Worm (Caenorhabditis elegans): Measurements from ENCODE around the gene C05G5.5.

The C05G5.5 gene

ce11 chrX:14761021-14761420 is at the start of gene C05G5.5:
Gene C05G5.5, minus strand, starts transcription at chrX:14761121.
- TF ChIP-seq ztf-4 (tag; optimal IDR thresholded peaks at IDR 0.05) (no peak), nhr-12 (tag; optimal IDR thresholded peaks at IDR 0.05) (no peak), egl-27 (tag; optimal IDR thresholded peaks at IDR 0.05) (no peak), jun-1 (tag; optimal IDR thresholded peaks at IDR 0.05) (no peak), nhr-77 (tag; optimal IDR thresholded peaks at IDR 0.05) (no peak), aly-2 (tag; optimal IDR thresholded peaks at IDR 0.05) (no peak), eor-1 (tag; optimal IDR thresholded peaks at IDR 0.05) (no peak), daf-12 (tag; optimal IDR thresholded peaks at IDR 0.05) (no peak), unc-62 (GFP tag; optimal IDR thresholded peaks at IDR 0.05) (no peak), zag-1 (tag; optimal IDR thresholded peaks at IDR 0.05) (no peak), nhr-28 (tag; optimal IDR thresholded peaks at IDR 0.05) (no peak), mdl-1 (tag; optimal IDR thresholded peaks at IDR 0.05) (no peak), tbx-2 (tag; optimal IDR thresholded peaks at IDR 0.05) (no peak), nhr-11 (tag; optimal IDR thresholded peaks at IDR 0.05) (no peak)

- TF ChIP-seq pha-4 (tag; optimal IDR thresholded peaks at IDR 0.05) (peak; percentile 54), elt-2 (tag; optimal IDR thresholded peaks at IDR 0.05) (peak; percentile 71), snpc-4 (tag; optimal IDR thresholded peaks at IDR 0.05) (peak; percentile 22), elt-3 (tag; optimal IDR thresholded peaks at IDR 0.05) (no peak), nhr-23 (tag; optimal IDR thresholded peaks at IDR 0.05) (peak; percentile 62), zag-1 (tag; optimal IDR thresholded peaks at IDR 0.05) (no peak), ceh-28 (tag; optimal IDR thresholded peaks at IDR 0.05) (peak; percentile 87), nhr-25 (tag; optimal IDR thresholded peaks at IDR 0.05) (peak; percentile 55), nfya-1 (tag; optimal IDR thresholded peaks at IDR 0.05; ENCODE audit: insufficient read depth) (peak; percentile 74), hmg-11 (tag; optimal IDR thresholded peaks at IDR 0.05) (peak; percentile 78), jun-1 (tag; optimal IDR thresholded peaks at IDR 0.05) (peak; percentile 54), pqm-1 (tag; optimal IDR thresholded peaks at IDR 0.05) (peak; percentile 62), eor-1 (tag; optimal IDR thresholded peaks at IDR 0.05) (no peak), mdl-1 (tag; optimal IDR thresholded peaks at IDR 0.05) (peak; percentile 75), nhr-11 (tag; optimal IDR thresholded peaks at IDR 0.05) (peak; percentile 6), egl-5 (tag; optimal IDR thresholded peaks at IDR 0.05) (peak; percentile 69), sea-2 (GFP tag; optimal IDR thresholded peaks at IDR 0.05) (no peak), nhr-43 (tag; optimal IDR thresholded peaks at IDR 0.05; ENCODE audit: poor library complexity, severe bottlenecking) (peak; percentile 78), lin-39 (tag; optimal IDR thresholded peaks at IDR 0.05) (peak; percentile 41)
Observed at ce11 chrX:14810718-14811117, 49.8 kb upstream of the C05G5.5 start, which contains the start of gene atf-4. Gene atf-4, minus strand, starts transcription at chrX:14810810.

- TF ChIP-seq nhr-67 (tag; optimal IDR thresholded peaks at IDR 0.05) (no peak), fkh-10 (GFP tag; optimal IDR thresholded peaks at IDR 0.05) (no peak), elt-2 (tag; optimal IDR thresholded peaks at IDR 0.05) (peak; percentile 36), nhr-11 (tag; optimal IDR thresholded peaks at IDR 0.05) (no peak), ama-1 (optimal IDR thresholded peaks at IDR 0.05) (peak; percentile 50), nhr-28 (tag; optimal IDR thresholded peaks at IDR 0.05) (no peak), nhr-12 (tag; optimal IDR thresholded peaks at IDR 0.05) (no peak), hmg-11 (tag; optimal IDR thresholded peaks at IDR 0.05) (no peak), pqm-1 (tag; optimal IDR thresholded peaks at IDR 0.05) (peak; percentile 57), lin-39 (tag; optimal IDR thresholded peaks at IDR 0.05) (no peak), mdl-1 (tag; optimal IDR thresholded peaks at IDR 0.05) (no peak), egl-5 (tag; optimal IDR thresholded peaks at IDR 0.05) (no peak), egl-27 (tag; optimal IDR thresholded peaks at IDR 0.05) (no peak), nhr-76 (tag; optimal IDR thresholded peaks at IDR 0.05) (no peak), ceh-82 (tag; optimal IDR thresholded peaks at IDR 0.05) (no peak), elt-1 (tag; optimal IDR thresholded peaks at IDR 0.05) (no peak), mml-1 (tag; optimal IDR thresholded peaks at IDR 0.05) (peak; percentile 76), nhr-23 (tag; optimal IDR thresholded peaks at IDR 0.05) (peak; percentile 36), zag-1 (tag; optimal IDR thresholded peaks at IDR 0.05) (no peak), jun-1 (tag; optimal IDR thresholded peaks at IDR 0.05) (no peak), ceh-28 (tag; optimal IDR thresholded peaks at IDR 0.05) (peak; percentile 42)
Observed at ce11 chrX:14809905-14810304, 49.0 kb upstream of the C05G5.5 start.

ce11 chrX:14808796-14809195 is 47.9 kb upstream of the C05G5.5 start:
- TF ChIP-seq elt-2 (tag; optimal IDR thresholded peaks at IDR 0.05) (no peak), nhr-12 (tag; optimal IDR thresholded peaks at IDR 0.05) (no peak), skn-1 (tag; optimal IDR thresholded peaks at IDR 0.05) (peak; percentile 71), lin-15B (tag; optimal IDR thresholded peaks at IDR 0.05) (no peak), egl-5 (tag; optimal IDR thresholded peaks at IDR 0.05) (no peak), nhr-23 (tag; optimal IDR thresholded peaks at IDR 0.05) (no peak), elt-1 (tag; optimal IDR thresholded peaks at IDR 0.05) (no peak), eor-1 (tag; optimal IDR thresholded peaks at IDR 0.05) (no peak), ama-1 (optimal IDR thresholded peaks at IDR 0.05) (peak; percentile 68), lsy-12 (tag; optimal IDR thresholded peaks at IDR 0.05) (no peak)
